Worm (Caenorhabditis elegans): ENCODE measurements around the gene T02G5.3.

ce11 chrII:7056328-7056727 lies 36.9 kb upstream of the T02G5.3 start:
- TF ChIP-seq unc-62 (GFP tag; optimal IDR thresholded peaks at IDR 0.05) (no peak), R02D3.7 (tag; optimal IDR thresholded peaks at IDR 0.05) (no peak), blmp-1 (tag; optimal IDR thresholded peaks at IDR 0.05; ENCODE audit: insufficient read depth) (no peak)
